Fruit fly (Drosophila melanogaster): ENCODE measurements around the gene Sfp36F.

Sfp36F gene

dm6 chr2L:18310489-18310888 lies 18.2 kb downstream of the Sfp36F start (continued):
- TF ChIP-seq CG6689 (GFP tag; IDR thresholded peaks at IDR 0.05) (peak; percentile 67), Hr3 (GFP tag; optimal IDR thresholded peaks at IDR 0.05) (peak; percentile 48), CG17361 (GFP tag; IDR thresholded peaks at IDR 0.05) (peak; percentile 75), CG10366 (GFP tag; IDR thresholded peaks at IDR 0.05) (peak; percentile 52; the same call in 1 of the 2 replicates), gem (tag; optimal IDR thresholded peaks at IDR 0.05) (peak; percentile 84), so (GFP tag; IDR thresholded peaks at IDR 0.05) (peak; percentile 25; the same call in 1 of the 3 replicates), CG18764 (GFP tag; optimal IDR thresholded peaks at IDR 0.05) (peak; percentile 53), tin (GFP tag; optimal IDR thresholded peaks at IDR 0.05) (peak; percentile 34), prd (optimal IDR thresholded peaks at IDR 0.05) (no peak), prd (GFP tag; IDR thresholded peaks at IDR 0.05) (peak; percentile 70; the same call in 2 of the 3 replicates), Hr39 (optimal IDR thresholded peaks at IDR 0.05) (no peak), lbe (GFP tag; optimal IDR thresholded peaks at IDR 0.05) (peak; percentile 81), slbo (GFP tag; IDR thresholded peaks at IDR 0.05) (peak; percentile 57), CG13296 (GFP tag; optimal IDR thresholded peaks at IDR 0.05) (peak; percentile 43), CG10462 (GFP tag; optimal IDR thresholded peaks at IDR 0.05) (peak; percentile 10), fd64A (GFP tag; optimal IDR thresholded peaks at IDR 0.05) (peak; percentile 24), CG2199 (GFP tag; IDR thresholded peaks at IDR 0.05) (0 out of 3 replicates have a peak, but pooled peaks have one; percentile 23), CG11085 (GFP tag; IDR thresholded peaks at IDR 0.05) (no peak), CG8359 (GFP tag; optimal IDR thresholded peaks at IDR 0.05; ENCODE audit: borderline replicate concordance) (peak; percentile 69), oc (tag; optimal IDR thresholded peaks at IDR 0.05) (peak; percentile 39), eve (GFP tag; optimal IDR thresholded peaks at IDR 0.05) (peak in 1 of 2 experiments; percentile 75), CG1602 (GFP tag; optimal IDR thresholded peaks at IDR 0.05) (peak; percentile 27), CG42726 (GFP tag; IDR thresholded peaks at IDR 0.05; ENCODE audit: partially characterized antibody) (no peak), HHEX (GFP tag; optimal IDR thresholded peaks at IDR 0.05) (peak; percentile 44), CG10209 (GFP tag; optimal IDR thresholded peaks at IDR 0.05) (peak; percentile 64), gro (GFP tag; optimal IDR thresholded peaks at IDR 0.05) (no peak), CoRest (tag; optimal IDR thresholded peaks at IDR 0.05) (peak; percentile 51), CG17912 (GFP tag; optimal IDR thresholded peaks at IDR 0.05) (no peak), CG17328 (GFP tag; IDR thresholded peaks at IDR 0.05) (peak; percentile 52; the same call in 1 of the 2 replicates), ind (GFP tag; optimal IDR thresholded peaks at IDR 0.05) (peak; percentile 51), Xbp1 (GFP tag; optimal IDR thresholded peaks at IDR 0.05) (peak; percentile 32), esg (GFP tag; conservative IDR thresholded peaks at IDR 0.05) (peak; percentile 54; the same call in 1 of the 2 replicates), onecut (GFP tag; IDR thresholded peaks at IDR 0.05) (peak; percentile 73), CG6813 (GFP tag; optimal IDR thresholded peaks at IDR 0.05) (peak; percentile 45), CG31224 (GFP tag; IDR thresholded peaks at IDR 0.05) (peak; percentile 30; the same call in 1 of the 2 replicates), otp (GFP tag; IDR thresholded peaks at IDR 0.05) (peak; percentile 52; the same call in 1 of the 3 replicates), CG17612 (GFP tag; IDR thresholded peaks at IDR 0.05) (0 out of 2 replicates have a peak, but pooled peaks have one; percentile 6), ap (GFP tag; IDR thresholded peaks at IDR 0.05) (0 out of 2 replicates have a peak, but pooled peaks have one; percentile 34), vnd (GFP tag; IDR thresholded peaks at IDR 0.05; ENCODE audit: partially characterized antibody) (no peak), vfl (GFP tag; optimal IDR thresholded peaks at IDR 0.05) (no peak), z (GFP tag; IDR thresholded peaks at IDR 0.05) (0 out of 3 replicates have a peak, but pooled peaks have one; percentile 29), CG17568 (GFP tag; optimal IDR thresholded peaks at IDR 0.05) (peak; percentile 9), Meics (GFP tag; optimal IDR thresholded peaks at IDR 0.05) (peak; percentile 54), corto (GFP tag; optimal IDR thresholded peaks at IDR 0.05) (peak; percentile 43), CG4730 (GFP tag; IDR thresholded peaks at IDR 0.05) (no peak), Nf-YB (GFP tag; optimal IDR thresholded peaks at IDR 0.05) (peak; percentile 1), repo (GFP tag; optimal IDR thresholded peaks at IDR 0.05) (no peak), CG8089 (GFP tag; optimal IDR thresholded peaks at IDR 0.05) (no peak), CG13624 (GFP tag; optimal IDR thresholded peaks at IDR 0.05) (no peak), Rfx (GFP tag; IDR thresholded peaks at IDR 0.05) (0 out of 2 replicates have a peak, but pooled peaks have one; percentile 9), hth (optimal IDR thresholded peaks at IDR 0.05) (no peak)
